Worm (Caenorhabditis elegans) whole organism, young adult: ENCODE measurements around the gene T05H10.8.

Source experiments
- ama-1 ChIP-seq, 3 experiments: fragments of 150-350 bp in 1 of 3; sonication (generic microtip) in 2 of 3; optimal IDR thresholded peaks; 2 replicates each; lab custom pipeline; 2014 to 2018; ENCODE audit warnings: missing biosample characterization in 2 of 3, missing genetic modification characterization in 2 of 3, missing genetic modification reagents in 2 of 3
- hlh-26 ChIP-seq: fragments of 200-800 bp; sonication (Bioruptor generic); conservative IDR thresholded peaks from 2 replicates; pipeline ENCODE4 v1.3.6; 2022; ENCODE audit warnings: missing genetic modification reagents, missing genetic modification characterization, missing compliant biosample characterization

DNA sequence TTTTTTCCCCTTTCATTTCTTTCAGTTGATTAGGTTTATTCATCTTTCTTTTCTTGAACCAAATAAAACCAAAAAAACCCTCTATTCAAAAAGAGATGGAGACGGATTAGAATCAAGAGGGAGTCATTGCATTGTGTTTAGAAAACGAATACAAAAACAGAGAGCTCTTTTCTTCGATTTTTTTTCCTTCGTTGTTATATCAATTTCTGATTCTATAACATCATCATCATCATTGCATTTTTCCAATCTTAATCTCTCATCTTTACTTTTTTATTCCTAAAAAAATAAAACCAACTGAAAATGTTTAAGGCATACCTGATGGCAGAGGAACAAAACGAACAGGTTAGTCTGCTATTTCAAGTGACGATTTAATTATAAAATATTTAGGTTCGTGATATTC, at the start of gene T05H10.8:
- no peak for TF ChIP-seq ama-1 (optimal IDR thresholded peaks at IDR 0.05; lab: Kevin White, UChicago)
- no peak for TF ChIP-seq ama-1 (GFP tag; optimal IDR thresholded peaks at IDR 0.05; lab: Kevin White, UChicago)
- no peak for TF ChIP-seq hlh-26
